Worm (Caenorhabditis elegans) whole organism, L2 larva: Measurements from ENCODE around the gene F44G4.1.

Experiments used
- Y55F3AM.14 ChIP-seq: fragments of 200-800 bp; sonication (Bioruptor generic); optimal IDR thresholded peaks from 2 replicates; lab custom pipeline; 2018; ENCODE audit warnings: mild to moderate bottlenecking, missing genetic modification characterization, missing compliant biosample characterization
- alr-1 ChIP-seq: fragments of 150-350 bp; optimal IDR thresholded peaks from 2 replicates; lab custom pipeline; 2014; ENCODE audit warnings: missing biosample characterization, missing genetic modification characterization
- ama-1 ChIP-seq: fragments of 150-350 bp; optimal IDR thresholded peaks from 2 replicates; lab custom pipeline; 2018; ENCODE audit warnings: inconsistent platforms
- blmp-1 ChIP-seq: sonication (generic microtip); optimal IDR thresholded peaks from 2 replicates; lab custom pipeline; 2017; ENCODE audit warnings: missing genetic modification characterization, mild to moderate bottlenecking, missing compliant biosample characterization, antibody characterized with exemption, moderate library complexity; ENCODE audit not compliant: insufficient read depth
- nhr-12 ChIP-seq: fragments of 150-350 bp; optimal IDR thresholded peaks from 2 replicates; lab custom pipeline; 2014; ENCODE audit warnings: missing biosample characterization, missing genetic modification characterization
- nhr-129 ChIP-seq: fragments of 150-350 bp; optimal IDR thresholded peaks from 2 replicates; lab custom pipeline; 2014; ENCODE audit warnings: missing biosample characterization, missing genetic modification characterization
- nhr-25 ChIP-seq: fragments of 150-350 bp; sonication (generic microtip); optimal IDR thresholded peaks from 3 replicates; lab custom pipeline; 2014; ENCODE audit warnings: missing biosample characterization, missing genetic modification characterization
- snpc-4 ChIP-seq: fragments of 150-350 bp; optimal IDR thresholded peaks from 2 replicates; lab custom pipeline; 2014; ENCODE audit warnings: missing biosample characterization, missing genetic modification characterization
- unc-55 ChIP-seq: fragments of 150-350 bp; sonication (generic microtip); optimal IDR thresholded peaks from 3 replicates; lab custom pipeline; 2014; ENCODE audit warnings: missing biosample characterization, missing genetic modification reagents, missing genetic modification characterization
- zag-1 ChIP-seq: fragments of 150-350 bp; optimal IDR thresholded peaks from 2 replicates; lab custom pipeline; 2014; ENCODE audit warnings: missing biosample characterization, missing genetic modification characterization
- ztf-11 ChIP-seq: sonication (generic microtip); optimal IDR thresholded peaks from 2 replicates; lab custom pipeline; 2017; ENCODE audit warnings: missing biosample characterization, missing genetic modification characterization

DNA sequence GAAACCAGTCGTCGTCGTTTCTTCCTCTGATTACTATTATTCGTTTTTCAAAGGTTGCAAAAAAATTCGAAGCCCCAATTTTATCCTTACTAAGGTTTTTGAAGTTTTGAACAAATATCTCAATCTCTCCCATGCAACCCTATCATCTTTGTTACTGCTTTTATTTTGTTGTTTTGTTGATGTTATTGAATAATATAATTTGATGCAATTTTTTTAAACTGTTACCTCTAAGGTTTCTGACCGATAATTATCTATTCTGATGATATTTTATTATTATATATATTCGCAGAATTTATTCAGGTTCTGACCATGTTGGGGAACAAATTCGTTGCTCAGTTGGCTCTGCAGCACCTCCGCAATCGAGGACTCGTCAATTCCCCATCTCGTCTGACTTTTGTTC is 1.6 kb downstream of the F44G4.1 start, which contains the start of gene ndub-2:
- no peak for TF ChIP-seq ama-1 (lab: Kevin White, UChicago)
- no peak for TF ChIP-seq nhr-12 (tag; lab: Kevin White, UChicago)
- no peak for TF ChIP-seq zag-1
- TF ChIP-seq alr-1 (tag; lab: Kevin White, UChicago), result no peak
- TF ChIP-seq ztf-11, result no peak
- TF ChIP-seq nhr-25 (tag; lab: Kevin White, UChicago), result no peak
- no peak for TF ChIP-seq blmp-1 (tag; lab: Kevin White, UChicago)
- TF ChIP-seq Y55F3AM.14 (GFP tag; lab: Kevin White, UChicago), result no peak
- TF ChIP-seq unc-55, result no peak
- TF ChIP-seq nhr-129 (tag; lab: Kevin White, UChicago), result no peak
- no peak for TF ChIP-seq snpc-4
